Worm (Caenorhabditis elegans): ENCODE data around the gene F32D8.5.

Gene F32D8.5

DNA sequence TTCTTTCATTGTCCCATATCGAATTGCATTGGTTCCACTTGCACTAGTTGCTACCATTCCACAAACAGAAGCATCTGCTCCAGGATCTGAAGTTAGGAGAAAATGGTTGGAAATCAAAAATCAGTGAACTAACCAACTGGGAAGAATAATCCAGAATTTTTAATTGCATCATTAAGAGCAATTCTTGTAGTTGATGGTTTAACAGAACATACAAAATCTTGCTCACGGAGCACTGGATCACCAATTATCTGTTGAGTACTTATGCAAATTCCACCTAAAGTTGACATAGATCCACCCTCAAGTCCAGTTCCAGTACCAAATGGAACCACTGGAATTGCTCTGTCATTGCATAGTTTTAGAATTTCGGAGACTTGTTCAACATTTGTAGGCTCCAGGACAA, 4.8 kb upstream of the F32D8.5 start:
- TF ChIP-seq jun-1 (tag; optimal IDR thresholded peaks at IDR 0.05) = no peak
- TF ChIP-seq ama-1 (optimal IDR thresholded peaks at IDR 0.05) = peak; percentile 63
- TF ChIP-seq egl-5 (tag; optimal IDR thresholded peaks at IDR 0.05) = no peak

DNA sequence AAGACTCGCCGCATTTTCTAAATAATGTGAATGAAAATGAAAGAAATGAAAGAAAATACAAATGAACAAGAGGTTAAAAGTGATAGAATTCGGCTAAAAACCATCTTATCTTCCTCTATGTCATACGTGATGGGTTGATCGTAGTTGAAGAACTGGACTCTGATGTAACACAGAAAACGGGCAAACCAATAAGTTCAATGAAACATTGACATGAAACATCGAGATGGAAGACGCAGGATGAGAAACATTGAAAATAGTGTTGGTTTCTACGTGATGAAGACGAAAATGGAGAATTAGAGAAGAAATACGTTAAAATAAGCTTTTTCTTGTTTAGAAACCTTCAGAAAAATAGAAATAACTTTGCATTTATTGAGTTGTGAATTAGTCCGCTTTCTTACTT, 3.6 kb upstream of the F32D8.5 start, which contains the start of gene F32D8.12:
Gene F32D8.12, minus strand, starts transcription at position 48 of the 400 bp plus-strand sequence.
- TF ChIP-seq ceh-28 (tag; optimal IDR thresholded peaks at IDR 0.05) (peak; percentile 9), pha-4 (tag; optimal IDR thresholded peaks at IDR 0.05) (peak; percentile 35), daf-12 (tag; optimal IDR thresholded peaks at IDR 0.05) (no peak), nfya-1 (tag; optimal IDR thresholded peaks at IDR 0.05; ENCODE audit: insufficient read depth) (peak; percentile 47), ztf-4 (tag; optimal IDR thresholded peaks at IDR 0.05) (no peak), pqm-1 (tag; optimal IDR thresholded peaks at IDR 0.05) (peak; percentile 57), elt-2 (tag; optimal IDR thresholded peaks at IDR 0.05) (peak; percentile 39), nhr-23 (tag; optimal IDR thresholded peaks at IDR 0.05) (peak; percentile 77), nhr-43 (tag; optimal IDR thresholded peaks at IDR 0.05; ENCODE audit: poor library complexity, severe bottlenecking) (peak; percentile 65)

DNA sequence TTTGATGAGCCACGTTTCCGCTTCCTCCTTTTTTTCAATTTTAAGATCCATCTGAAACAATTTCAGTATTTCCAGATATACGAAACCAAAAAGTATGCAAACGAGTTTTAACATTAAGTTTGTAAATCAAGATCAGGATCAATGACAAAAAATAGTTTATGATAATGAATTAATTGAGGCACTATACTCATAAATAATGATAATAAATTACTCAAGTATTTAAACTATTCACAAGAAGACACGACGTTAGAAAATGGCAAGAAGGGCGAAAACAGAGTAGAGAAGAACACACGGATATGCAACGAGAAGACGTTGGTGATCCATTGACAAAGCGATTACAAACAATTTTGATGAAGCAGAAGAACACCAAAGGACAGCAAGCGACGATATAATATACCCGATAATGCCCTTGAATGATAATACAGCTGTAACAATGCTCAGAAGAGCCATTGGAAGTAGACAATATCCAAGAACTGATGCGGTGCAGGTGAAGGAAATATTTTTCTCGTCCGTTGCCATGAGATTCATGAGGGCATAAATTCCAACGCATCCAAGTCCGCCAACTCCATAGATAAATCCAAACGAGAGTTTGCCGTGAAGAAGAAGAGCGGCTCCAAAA, 981 bp upstream of the F32D8.5 start, which contains the start of gene F32D8.4:
Gene F32D8.4, minus strand, starts transcription at position 51 of the 619 bp plus-strand sequence.
- TF ChIP-seq unc-39 (tag; optimal IDR thresholded peaks at IDR 0.05) (no peak), fos-1 (tag; optimal IDR thresholded peaks at IDR 0.05) (no peak), tbx-2 (tag; optimal IDR thresholded peaks at IDR 0.05) (no peak), nhr-28 (tag; optimal IDR thresholded peaks at IDR 0.05) (no peak), nhr-43 (tag; optimal IDR thresholded peaks at IDR 0.05; ENCODE audit: poor library complexity, severe bottlenecking) (no peak), lin-39 (tag; optimal IDR thresholded peaks at IDR 0.05) (no peak), ceh-28 (tag; optimal IDR thresholded peaks at IDR 0.05) (no peak), hmg-11 (tag; optimal IDR thresholded peaks at IDR 0.05) (no peak), elt-2 (tag; optimal IDR thresholded peaks at IDR 0.05) (no peak), ceh-9 (tag; optimal IDR thresholded peaks at IDR 0.05) (no peak), nhr-12 (tag; optimal IDR thresholded peaks at IDR 0.05) (no peak), fkh-10 (GFP tag; optimal IDR thresholded peaks at IDR 0.05) (no peak), jun-1 (tag; optimal IDR thresholded peaks at IDR 0.05) (no peak), nhr-11 (tag; optimal IDR thresholded peaks at IDR 0.05) (no peak), lin-15B (tag; optimal IDR thresholded peaks at IDR 0.05) (no peak), nhr-237 (tag; optimal IDR thresholded peaks at IDR 0.05) (no peak), ztf-11 (tag; optimal IDR thresholded peaks at IDR 0.05) (no peak), nhr-76 (tag; optimal IDR thresholded peaks at IDR 0.05) (no peak), nhr-77 (tag; optimal IDR thresholded peaks at IDR 0.05) (no peak), ceh-82 (tag; optimal IDR thresholded peaks at IDR 0.05) (no peak)

DNA sequence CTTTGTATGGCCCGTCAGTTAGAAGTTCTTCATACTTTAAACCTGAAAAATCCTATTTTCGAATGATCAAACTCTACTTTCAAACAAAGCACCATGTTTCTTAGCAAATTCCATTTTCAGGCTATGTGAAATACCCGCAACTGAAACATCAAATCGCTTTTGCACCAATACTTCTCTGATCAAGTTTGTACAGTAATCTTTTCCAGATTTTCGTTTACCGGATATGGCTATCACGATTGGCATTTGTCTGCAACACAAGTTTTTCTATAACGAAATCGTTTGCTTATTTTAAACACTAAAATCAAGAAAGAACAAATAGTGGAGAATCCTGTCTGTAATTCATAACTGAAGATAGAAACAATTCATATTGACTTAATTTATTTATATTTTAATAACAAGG, 1.7 kb downstream of the F32D8.5 start, which contains the start of gene F32D8.13:
Gene F32D8.13, minus strand, starts transcription at position 249 of the 400 bp plus-strand sequence.
- no peak for TF ChIP-seq unc-39 (tag; optimal IDR thresholded peaks at IDR 0.05)
- TF ChIP-seq nhr-43 (tag; optimal IDR thresholded peaks at IDR 0.05; ENCODE audit: poor library complexity, severe bottlenecking) = peak; percentile 5
- TF ChIP-seq daf-12 (tag; optimal IDR thresholded peaks at IDR 0.05) = no peak
- TF ChIP-seq nhr-23 (tag; optimal IDR thresholded peaks at IDR 0.05) = peak; percentile 18

DNA sequence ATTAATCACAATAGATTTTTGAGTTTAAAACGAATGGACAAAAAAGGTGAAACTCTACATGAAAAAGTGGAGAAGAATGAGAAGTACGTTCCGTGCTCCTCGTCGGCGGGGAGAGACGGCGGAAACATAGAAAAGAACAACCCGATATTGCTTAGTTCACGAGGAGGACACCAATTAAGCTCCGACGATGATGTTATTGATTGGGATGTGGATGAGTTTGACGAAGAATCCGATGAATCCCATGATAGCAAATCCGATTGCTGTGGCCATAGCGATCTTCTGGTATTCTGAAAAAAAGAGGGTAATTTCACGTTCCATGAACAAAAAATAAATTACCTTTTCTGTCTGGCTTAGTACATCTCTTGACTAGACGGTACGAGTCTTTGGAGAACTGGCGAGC, 2.1 kb downstream of the F32D8.5 start:
- TF ChIP-seq nhr-77 (tag; optimal IDR thresholded peaks at IDR 0.05) = no peak
- no peak for TF ChIP-seq eor-1 (tag; optimal IDR thresholded peaks at IDR 0.05)
- no peak for TF ChIP-seq unc-39 (tag; optimal IDR thresholded peaks at IDR 0.05)
- no peak for TF ChIP-seq nhr-25 (tag; optimal IDR thresholded peaks at IDR 0.05)
- TF ChIP-seq aly-2 (tag; optimal IDR thresholded peaks at IDR 0.05) = no peak
- TF ChIP-seq nhr-67 (tag; optimal IDR thresholded peaks at IDR 0.05) = no peak
- TF ChIP-seq elt-3 (tag; optimal IDR thresholded peaks at IDR 0.05) = no peak
- TF ChIP-seq jun-1 (tag; optimal IDR thresholded peaks at IDR 0.05) = no peak
- TF ChIP-seq lsy-12 (tag; optimal IDR thresholded peaks at IDR 0.05) = no peak
- TF ChIP-seq ceh-82 (tag; optimal IDR thresholded peaks at IDR 0.05) = no peak
- TF ChIP-seq ceh-28 (tag; optimal IDR thresholded peaks at IDR 0.05) = no peak
- no peak for TF ChIP-seq unc-62 (GFP tag; optimal IDR thresholded peaks at IDR 0.05)
- TF ChIP-seq nhr-76 (tag; optimal IDR thresholded peaks at IDR 0.05) = no peak
- no peak for TF ChIP-seq ceh-16 (tag; optimal IDR thresholded peaks at IDR 0.05)
- no peak for TF ChIP-seq elt-1 (tag; optimal IDR thresholded peaks at IDR 0.05)
- TF ChIP-seq pha-4 (tag; optimal IDR thresholded peaks at IDR 0.05) = no peak
- no peak for TF ChIP-seq snpc-4 (tag; optimal IDR thresholded peaks at IDR 0.05)
- no peak for TF ChIP-seq tbx-2 (tag; optimal IDR thresholded peaks at IDR 0.05)

All from whole organism, L3 larva.